Worm (Caenorhabditis elegans): ENCODE data around the gene C39D10.1.

C39D10.1 gene

DNA sequence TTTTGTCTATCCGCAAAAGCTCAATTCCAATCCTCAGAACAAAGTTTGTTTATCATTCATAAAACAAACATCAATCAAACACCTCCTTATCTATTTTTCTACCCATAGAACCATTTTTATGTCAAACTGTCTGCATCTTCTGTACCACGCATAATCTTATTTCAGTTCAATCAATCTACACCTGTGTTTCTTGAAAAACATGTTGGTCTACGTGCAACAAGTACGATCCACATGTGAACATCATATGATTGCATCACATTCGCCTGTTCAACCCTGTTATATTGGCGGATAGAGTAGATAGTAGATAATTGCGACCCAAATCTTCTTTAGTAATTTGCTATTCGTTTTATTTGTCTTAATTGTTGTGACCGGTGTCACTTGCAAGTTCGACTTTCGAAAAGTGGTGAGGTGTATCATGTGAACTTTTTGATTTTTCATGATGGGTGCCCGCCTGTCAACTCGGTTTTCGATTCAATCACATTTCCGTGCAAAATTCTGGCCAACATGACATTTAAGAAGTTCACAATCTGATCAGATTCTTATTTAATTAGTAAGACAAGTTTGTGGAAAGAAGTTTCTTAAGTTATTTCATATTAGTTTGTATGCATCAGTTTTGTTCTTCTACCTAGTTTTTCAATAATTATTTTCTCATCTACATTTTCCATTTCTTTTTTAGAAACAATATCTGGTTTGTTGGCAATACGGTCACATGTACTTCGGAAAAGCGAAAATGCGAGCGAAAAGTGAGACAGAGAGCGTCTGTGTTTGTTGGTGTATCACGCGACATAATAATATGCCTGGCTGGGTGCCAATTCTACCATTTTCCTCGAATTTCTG is 45.7 kb downstream of the C39D10.1 start (continued):
- TF ChIP-seq fkh-10 (GFP tag; optimal IDR thresholded peaks at IDR 0.05) (no peak), spr-3 (GFP tag; optimal IDR thresholded peaks at IDR 0.05) (no peak), nhr-111 (GFP tag; optimal IDR thresholded peaks at IDR 0.05) (no peak), lin-13 (GFP tag; optimal IDR thresholded peaks at IDR 0.05) (no peak), nhr-48 (tag; optimal IDR thresholded peaks at IDR 0.05) (peak; percentile 55), hlh-11 (tag; optimal IDR thresholded peaks at IDR 0.05) (peak; percentile 53), snpc-4 (tag; optimal IDR thresholded peaks at IDR 0.05) (no peak), unc-62 (GFP tag; optimal IDR thresholded peaks at IDR 0.05 in 1 of 2) (peak in 1 of 2 experiments; percentile 56), unc-62 (tag; optimal IDR thresholded peaks at IDR 0.05) (no peak), mxl-2 (GFP tag; conservative IDR thresholded peaks at IDR 0.05) (no peak), Y75B8A.6 (GFP tag; IDR thresholded peaks at IDR 0.05) (no peak), ceh-44 (GFP tag; IDR thresholded peaks at IDR 0.05) (no peak), dmd-6 (GFP tag; IDR thresholded peaks at IDR 0.05) (peak; percentile 80), egl-43 (GFP tag; IDR thresholded peaks at IDR 0.05) (no peak), mdt-29 (GFP tag; IDR thresholded peaks at IDR 0.05) (peak; percentile 56; the same call in 1 of the 2 replicates), sdz-12 (GFP tag; optimal IDR thresholded peaks at IDR 0.05) (no peak), F26F4.8 (GFP tag; conservative IDR thresholded peaks at IDR 0.05) (no peak), T20F7.1 (GFP tag; optimal IDR thresholded peaks at IDR 0.05) (no peak), lin-15B (tag; optimal IDR thresholded peaks at IDR 0.05) (no peak), mes-2 (tag; optimal IDR thresholded peaks at IDR 0.05; ENCODE audit: poor library complexity, severe bottlenecking) (no peak), R02D3.7 (tag; optimal IDR thresholded peaks at IDR 0.05) (no peak), nhr-77 (tag; optimal IDR thresholded peaks at IDR 0.05) (peak; percentile 51), daf-16 (GFP tag; optimal IDR thresholded peaks at IDR 0.05) (peak in 1 of 2 experiments; percentile 66), daf-16 (tag; optimal IDR thresholded peaks at IDR 0.05) (peak; percentile 96), mxl-3 (GFP tag; optimal IDR thresholded peaks at IDR 0.05) (peak; percentile 39), ztf-7 (tag; optimal IDR thresholded peaks at IDR 0.05) (peak; percentile 98), lin-39 (tag; optimal IDR thresholded peaks at IDR 0.05) (no peak), Y5F2A.4 (GFP tag; optimal IDR thresholded peaks at IDR 0.05) (no peak), ceh-32 (tag; optimal IDR thresholded peaks at IDR 0.05; ENCODE audit: poor library complexity) (no peak), php-3 (GFP tag; IDR thresholded peaks at IDR 0.05) (peak; percentile 59; the same call in 1 of the 2 replicates), unc-39 (tag; optimal IDR thresholded peaks at IDR 0.05) (no peak), dpl-1 (GFP tag; optimal IDR thresholded peaks at IDR 0.05) (peak; percentile 16), mep-1 (tag; optimal IDR thresholded peaks at IDR 0.05) (peak; percentile 37), zag-1 (tag; optimal IDR thresholded peaks at IDR 0.05) (no peak), ZK546.5 (tag; optimal IDR thresholded peaks at IDR 0.05) (no peak), snpc-1.2 (GFP tag; IDR thresholded peaks at IDR 0.05) (no peak), ceh-82 (tag; optimal IDR thresholded peaks at IDR 0.05) (no peak), lir-3 (tag; optimal IDR thresholded peaks at IDR 0.05) (no peak), lin-29 (GFP tag; IDR thresholded peaks at IDR 0.05) (no peak), hlh-30 (tag; optimal IDR thresholded peaks at IDR 0.05; ENCODE audit: insufficient read depth) (peak; percentile 78), nhr-237 (tag; optimal IDR thresholded peaks at IDR 0.05) (no peak), zfp-3 (GFP tag; conservative IDR thresholded peaks at IDR 0.05) (no peak), nhr-76 (tag; optimal IDR thresholded peaks at IDR 0.05) (no peak), zfp-2 (tag; optimal IDR thresholded peaks at IDR 0.05) (no peak), daf-8 (GFP tag; IDR thresholded peaks at IDR 0.05) (no peak), hmg-1.1 (GFP tag; IDR thresholded peaks at IDR 0.05) (peak; percentile 9; the same call in 1 of the 2 replicates), madf-9 (GFP tag; conservative IDR thresholded peaks at IDR 0.05) (no peak), Y48G9A.11 (GFP tag; IDR thresholded peaks at IDR 0.05) (no peak), tra-1 (GFP tag; IDR thresholded peaks at IDR 0.05) (no peak; the same call in 1 of the 2 replicates), nhr-42 (GFP tag; IDR thresholded peaks at IDR 0.05) (no peak)
